Fruit fly (Drosophila melanogaster): ENCODE results near the gene ko.

Gene ko

DNA sequence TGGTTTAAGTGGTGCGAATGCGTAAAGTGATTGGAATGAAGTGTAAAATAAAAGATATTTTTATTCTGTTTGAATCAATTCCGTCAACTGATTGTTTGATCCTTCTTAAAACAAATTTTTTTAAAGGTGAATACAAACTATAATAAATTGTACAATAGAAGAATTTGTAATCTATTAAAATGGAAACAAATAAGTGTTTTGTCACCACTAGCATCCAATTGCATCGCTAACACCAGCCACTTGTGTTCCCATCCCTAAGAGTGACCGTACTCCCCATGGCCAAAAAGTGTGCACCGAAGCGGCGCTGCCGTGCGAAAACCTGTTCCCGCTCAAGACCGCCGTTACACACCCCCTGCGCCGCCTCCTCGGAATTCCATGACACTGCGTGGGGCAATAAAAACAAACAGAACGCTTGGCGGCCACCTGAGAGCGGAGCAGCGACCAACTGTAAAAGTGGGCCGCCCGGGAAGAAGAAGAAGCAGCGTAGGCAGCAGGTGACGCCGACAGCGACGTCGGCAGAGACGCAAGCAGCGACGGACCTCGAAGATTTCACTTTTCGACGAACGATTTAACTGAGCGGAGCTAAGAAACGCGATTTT, 103.2 kb downstream of the ko start, which contains the start of gene Pdss2 (continued):
- TF ChIP-seq CG7271 (tag; optimal IDR thresholded peaks at IDR 0.05), result no peak
- TF ChIP-seq CG10979 (tag; optimal IDR thresholded peaks at IDR 0.05), result peak; percentile 47
- TF ChIP-seq B-H1 (GFP tag; IDR thresholded peaks at IDR 0.05), result peak; percentile 45; the same call in 2 of the 3 replicates
- TF ChIP-seq CG15601 (tag; optimal IDR thresholded peaks at IDR 0.05), result peak; percentile 20
- peak; percentile 56 for TF ChIP-seq CG33557 (GFP tag; optimal IDR thresholded peaks at IDR 0.05)
- no peak for TF ChIP-seq Neu2 (GFP tag; optimal IDR thresholded peaks at IDR 0.05; ENCODE audit: borderline replicate concordance)
- TF ChIP-seq CG15479 (GFP tag; optimal IDR thresholded peaks at IDR 0.05), result no peak
- TF ChIP-seq E2f2 (GFP tag; IDR thresholded peaks at IDR 0.05), result peak; percentile 57
- TF ChIP-seq lbe (GFP tag; optimal IDR thresholded peaks at IDR 0.05), result peak; percentile 24
- TF ChIP-seq CG16815 (GFP tag; optimal IDR thresholded peaks at IDR 0.05), result peak; percentile 55
- TF ChIP-seq CG11093 (GFP tag; IDR thresholded peaks at IDR 0.05), result no peak
- TF ChIP-seq CG3726 (GFP tag; IDR thresholded peaks at IDR 0.05), result 0 out of 3 replicates have a peak, but pooled peaks have one; percentile 63
- TF ChIP-seq Xrp1 (GFP tag; IDR thresholded peaks at IDR 0.05), result peak; percentile 66
- TF ChIP-seq ab (GFP tag; optimal IDR thresholded peaks at IDR 0.05), result peak; percentile 5
- TF ChIP-seq crc (GFP tag; optimal IDR thresholded peaks at IDR 0.05), result no peak
- TF ChIP-seq CG17328 (GFP tag; IDR thresholded peaks at IDR 0.05), result peak; percentile 61; the same call in 1 of the 2 replicates
- peak; percentile 98 for TF ChIP-seq CG17385 (GFP tag; optimal IDR thresholded peaks at IDR 0.05)
- peak; percentile 29 for TF ChIP-seq CG1233 (GFP tag; optimal IDR thresholded peaks at IDR 0.05)
- peak; percentile 78 for TF ChIP-seq dysf (GFP tag; IDR thresholded peaks at IDR 0.05)
- no peak for TF ChIP-seq Elba2 (GFP tag; optimal IDR thresholded peaks at IDR 0.05)
- peak; percentile 55; the same call in 1 of the 2 replicates for TF ChIP-seq gt (GFP tag; IDR thresholded peaks at IDR 0.05)
- peak; percentile 91 for TF ChIP-seq slbo (GFP tag; IDR thresholded peaks at IDR 0.05)
- TF ChIP-seq da (GFP tag; optimal IDR thresholded peaks at IDR 0.05), result peak; percentile 9
- no peak for TF ChIP-seq CG10321 (GFP tag; IDR thresholded peaks at IDR 0.05)
- no peak for TF ChIP-seq zf30C (GFP tag; optimal IDR thresholded peaks at IDR 0.05)
- TF ChIP-seq CG7839 (tag; optimal IDR thresholded peaks at IDR 0.05), result peak; percentile 71
- peak; percentile 86 for TF ChIP-seq CG2120 (GFP tag; optimal IDR thresholded peaks at IDR 0.05)
- no peak for TF ChIP-seq dimm (GFP tag; IDR thresholded peaks at IDR 0.05)
- TF ChIP-seq CG17612 (GFP tag; IDR thresholded peaks at IDR 0.05), result peak; percentile 50; the same call in 1 of the 2 replicates
- TF ChIP-seq Blimp-1 (GFP tag; optimal IDR thresholded peaks at IDR 0.05), result peak; percentile 92
- TF ChIP-seq NfI (GFP tag; optimal IDR thresholded peaks at IDR 0.05), result peak; percentile 69
- peak; percentile 2 for TF ChIP-seq CG2875 (GFP tag; optimal IDR thresholded peaks at IDR 0.05)
- TF ChIP-seq pfk (GFP tag; optimal IDR thresholded peaks at IDR 0.05), result no peak
- no peak; the same call in 2 of the 3 replicates for TF ChIP-seq Mrtf (GFP tag; IDR thresholded peaks at IDR 0.05)
- TF ChIP-seq odd (GFP tag; optimal IDR thresholded peaks at IDR 0.05), result peak; percentile 59
- TF ChIP-seq Poxn (GFP tag; IDR thresholded peaks at IDR 0.05), result peak; percentile 64; the same call in 1 of the 2 replicates
- peak; percentile 63; the same call in 1 of the 2 replicates for TF ChIP-seq hbn (GFP tag; IDR thresholded peaks at IDR 0.05; ENCODE audit: partially characterized antibody)
- peak; percentile 66; the same call in 1 of the 2 replicates for TF ChIP-seq Awh (GFP tag; IDR thresholded peaks at IDR 0.05)
- TF ChIP-seq CG17912 (GFP tag; optimal IDR thresholded peaks at IDR 0.05), result no peak
- TF ChIP-seq tna (GFP tag; IDR thresholded peaks at IDR 0.05; ENCODE audit: partially characterized antibody), result peak; percentile 35; the same call in 1 of the 2 replicates
- TF ChIP-seq CG9437 (GFP tag; optimal IDR thresholded peaks at IDR 0.05), result peak; percentile 47
- TF ChIP-seq croc (GFP tag; conservative IDR thresholded peaks at IDR 0.05), result peak; percentile 55
- 0 out of 2 replicates have a peak, but pooled peaks have one; percentile 49 for TF ChIP-seq sim (GFP tag; IDR thresholded peaks at IDR 0.05)
- TF ChIP-seq CG7963 (GFP tag; IDR thresholded peaks at IDR 0.05; ENCODE audit: partially characterized antibody), result 0 out of 3 replicates have a peak, but pooled peaks have one; percentile 47
- TF ChIP-seq Hmx (GFP tag; optimal IDR thresholded peaks at IDR 0.05), result peak; percentile 29
- TF ChIP-seq pho (GFP tag; optimal IDR thresholded peaks at IDR 0.05), result peak; percentile 82
